Fruit fly (Drosophila melanogaster) whole organism, prepupa: ENCODE measurements around the gene brm.
A peak's percentile ranks its signal among the peaks of the same experiment; 100 is the strongest.

Experiments used
- Blimp-1 ChIP-seq: fragments of 200-800 bp; sonication (Bioruptor generic); optimal IDR thresholded peaks from 3 replicates; lab custom pipeline; 2017; ENCODE audit warnings: missing biosample characterization, missing genetic modification characterization, mild to moderate bottlenecking, moderate library complexity, missing genetic modification reagents
- CG10631 ChIP-seq: fragments of 200-800 bp; sonication (Bioruptor generic); optimal IDR thresholded peaks from 2 replicates; lab custom pipeline; 2016; ENCODE audit warnings: missing biosample characterization, missing genetic modification characterization
- CG11294 ChIP-seq: fragments of 200-800 bp; sonication (Bioruptor generic); IDR thresholded peaks from 2 replicates; pipeline ENCODE4 v1.3.6; 2022; ENCODE audit warnings: missing biosample characterization, missing genetic modification characterization
- CG11762 ChIP-seq: fragments of 200-800 bp; sonication (Bioruptor generic); optimal IDR thresholded peaks from 3 replicates; lab custom pipeline; 2016; ENCODE audit warnings: missing biosample characterization, missing genetic modification characterization; ENCODE audit not compliant: insufficient read depth
- CG15336 ChIP-seq: fragments of 200-800 bp; sonication (Bioruptor generic); IDR thresholded peaks from 2 replicates; pipeline ENCODE4 v1.3.6; 2022; ENCODE audit warnings: missing biosample characterization, missing genetic modification characterization
- CG1621 ChIP-seq: fragments of 200-800 bp; sonication (Bioruptor generic); optimal IDR thresholded peaks from 3 replicates; lab custom pipeline; 2018; ENCODE audit warnings: missing biosample characterization, mild to moderate bottlenecking, missing genetic modification characterization
- CG4318 ChIP-seq: fragments of 200-800 bp; sonication (Bioruptor generic); optimal IDR thresholded peaks from 3 replicates; lab custom pipeline; 2017; ENCODE audit warnings: missing biosample characterization, mild to moderate bottlenecking, missing genetic modification characterization
- CG6163 ChIP-seq: fragments of 200-800 bp; sonication (Bioruptor generic); IDR thresholded peaks from 3 replicates; pipeline ENCODE4 v1.3.6; 2022; ENCODE audit warnings: missing biosample characterization, missing genetic modification characterization
- CG6792 ChIP-seq: fragments of 200-800 bp; sonication (Bioruptor generic); optimal IDR thresholded peaks from 3 replicates; lab custom pipeline; 2016; ENCODE audit warnings: missing biosample characterization, missing genetic modification characterization
- CG8119 ChIP-seq: fragments of 200-800 bp; sonication (Bioruptor generic); IDR thresholded peaks from 3 replicates; pipeline ENCODE4 v1.3.6; 2022; ENCODE audit warnings: missing biosample characterization, missing genetic modification characterization
- CG8319 ChIP-seq: fragments of 200-800 bp; sonication (Bioruptor generic); optimal IDR thresholded peaks from 3 replicates; lab custom pipeline; 2016; ENCODE audit warnings: missing biosample characterization, missing genetic modification characterization
- CG8632 ChIP-seq: fragments of 200-800 bp; sonication (Bioruptor generic); optimal IDR thresholded peaks from 3 replicates; lab custom pipeline; 2016; ENCODE audit warnings: missing biosample characterization, missing genetic modification characterization
- Eip75B ChIP-seq: fragments of 200-800 bp; sonication (Bioruptor generic); optimal IDR thresholded peaks from 3 replicates; lab custom pipeline; 2016; ENCODE audit warnings: missing biosample characterization, missing genetic modification characterization
- Eip93F ChIP-seq: fragments of 200-800 bp; sonication (Bioruptor generic); optimal IDR thresholded peaks from 2 replicates; lab custom pipeline; 2016; ENCODE audit warnings: missing biosample characterization, mild to moderate bottlenecking, missing genetic modification characterization
- Ets21C ChIP-seq: fragments of 200-800 bp; sonication (Bioruptor generic); optimal IDR thresholded peaks from 3 replicates; lab custom pipeline; 2016; ENCODE audit warnings: missing biosample characterization, missing genetic modification characterization
- Ets96B ChIP-seq: fragments of 200-800 bp; optimal IDR thresholded peaks from 2 replicates; lab custom pipeline; 2019; ENCODE audit warnings: missing biosample characterization, mild to moderate bottlenecking, missing genetic modification characterization, moderate library complexity
- Gug ChIP-seq: fragments of 200-800 bp; sonication (Bioruptor generic); IDR thresholded peaks from 2 replicates; pipeline ENCODE4 v1.3.6; 2022; ENCODE audit warnings: missing biosample characterization, missing genetic modification characterization
- Met ChIP-seq: fragments of 200-800 bp; sonication (Bioruptor generic); optimal IDR thresholded peaks from 3 replicates; lab custom pipeline; 2016; ENCODE audit warnings: missing biosample characterization, missing genetic modification characterization
- OdsH ChIP-seq: fragments of 200-800 bp; sonication (Bioruptor generic); optimal IDR thresholded peaks from 3 replicates; lab custom pipeline; 2016; ENCODE audit warnings: missing biosample characterization, missing genetic modification characterization
- Smox ChIP-seq: fragments of 200-800 bp; sonication (Bioruptor generic); optimal IDR thresholded peaks from 3 replicates; lab custom pipeline; 2016; ENCODE audit warnings: missing biosample characterization, missing genetic modification characterization
- Sox15 ChIP-seq: fragments of 200-800 bp; sonication (Bioruptor generic); optimal IDR thresholded peaks from 3 replicates; lab custom pipeline; 2016; ENCODE audit warnings: missing biosample characterization, missing genetic modification characterization
- dac ChIP-seq: fragments of 200-800 bp; sonication (Bioruptor generic); optimal IDR thresholded peaks from 2 replicates; lab custom pipeline; 2017; ENCODE audit warnings: missing biosample characterization, mild to moderate bottlenecking, missing genetic modification characterization
- eg ChIP-seq: fragments of 200-800 bp; sonication (Bioruptor generic); IDR thresholded peaks from 3 replicates; pipeline ENCODE4 v1.3.6; 2022; ENCODE audit warnings: missing biosample characterization, missing genetic modification characterization
- esn ChIP-seq: fragments of 200-800 bp; sonication (Bioruptor generic); optimal IDR thresholded peaks from 2 replicates; lab custom pipeline; 2016; ENCODE audit warnings: missing biosample characterization, mild to moderate bottlenecking, missing genetic modification characterization, moderate library complexity
- fkh ChIP-seq: fragments of 200-800 bp; sonication (Bioruptor generic); optimal IDR thresholded peaks from 3 replicates; lab custom pipeline; 2017; ENCODE audit warnings: missing biosample characterization, mild to moderate bottlenecking, missing genetic modification characterization, moderate library complexity
- lz ChIP-seq: fragments of 200-800 bp; sonication (Bioruptor generic); optimal IDR thresholded peaks from 3 replicates; lab custom pipeline; 2016; ENCODE audit warnings: missing biosample characterization, missing genetic modification characterization
- net ChIP-seq: fragments of 200-800 bp; sonication (Bioruptor generic); optimal IDR thresholded peaks from 3 replicates; lab custom pipeline; 2016; ENCODE audit warnings: missing biosample characterization, missing genetic modification characterization
- pdm3 ChIP-seq: fragments of 200-800 bp; sonication (Bioruptor generic); optimal IDR thresholded peaks from 3 replicates; lab custom pipeline; 2016; ENCODE audit warnings: missing biosample characterization, missing genetic modification characterization
- spab ChIP-seq: fragments of 200-800 bp; sonication (Bioruptor generic); optimal IDR thresholded peaks from 2 replicates; lab custom pipeline; 2017; ENCODE audit warnings: missing biosample characterization, mild to moderate bottlenecking, missing genetic modification characterization, missing genetic modification reagents
- ss ChIP-seq, 2 experiments: fragments of 200-800 bp; sonication (Bioruptor generic); optimal IDR thresholded peaks; 2 replicates in 1 of 2; 3 replicates in 1 of 2; lab custom pipeline; 2017 to 2018; ENCODE audit warnings: mild to moderate bottlenecking in 2 of 2, missing biosample characterization in 2 of 2, missing genetic modification characterization in 2 of 2, moderate library complexity in 1 of 2
- svp ChIP-seq: fragments of 200-800 bp; sonication (Bioruptor generic); peaks from one replicate; lab custom pipeline; 2016; ENCODE audit warnings: missing biosample characterization, missing genetic modification characterization
- topi ChIP-seq: fragments of 200-800 bp; sonication (Bioruptor generic); optimal IDR thresholded peaks from 3 replicates; lab custom pipeline; 2016; ENCODE audit warnings: missing biosample characterization, missing genetic modification characterization
- vri ChIP-seq: fragments of 200-800 bp; sonication (Bioruptor generic); optimal IDR thresholded peaks from 3 replicates; lab custom pipeline; 2016; ENCODE audit warnings: missing biosample characterization, mild to moderate bottlenecking, missing genetic modification characterization

brm gene

dm6 chr3L:15987635-15988034 is 5.0 kb upstream of the brm start, which contains the start of gene PolD1:
TSS of gene PolD1 (minus strand) at chr3L:15987815.
- TF ChIP-seq CG8119 (no peak), Gug (GFP tag; lab: Robert Waterston, UW) (no peak), ss (GFP tag; optimal IDR thresholded peaks at IDR 0.05; lab: Kevin White, UChicago) (no peak), vri (no peak), CG15336 (GFP tag; lab: Robert Waterston, UW) (no peak), CG8319 (no peak), CG11294 (no peak), topi (GFP tag; lab: Kevin White, UChicago) (no peak), CG10631 (GFP tag; lab: Kevin White, UChicago) (no peak), eg (GFP tag; lab: Robert Waterston, UW) (no peak), CG11762 (no peak)

DNA sequence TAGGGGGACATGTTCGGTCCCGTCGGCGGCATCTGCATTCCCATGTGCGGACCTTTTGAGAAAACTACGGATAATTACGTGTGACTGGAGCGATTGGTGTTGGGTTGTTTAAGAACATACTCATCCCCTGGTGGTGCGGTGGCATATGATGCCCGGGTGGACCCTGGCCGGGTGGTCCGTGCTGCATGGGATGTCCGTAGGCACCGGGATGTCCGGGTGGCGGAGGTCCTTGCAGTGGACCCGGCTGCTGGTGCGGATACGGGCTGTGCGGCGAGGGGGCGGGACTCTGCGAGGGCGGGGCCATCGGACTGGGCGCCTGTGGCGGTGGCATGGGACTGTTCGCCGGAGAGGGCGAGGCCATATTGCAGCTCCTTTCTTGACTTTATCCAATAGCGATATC is 521 bp downstream of the brm start:
- TF ChIP-seq CG10631 (GFP tag; lab: Kevin White, UChicago): no peak
- TF ChIP-seq lz (GFP tag; lab: Kevin White, UChicago): no peak
- no peak for TF ChIP-seq dac
- TF ChIP-seq Blimp-1: no peak
- TF ChIP-seq CG6792 (GFP tag; lab: Kevin White, UChicago): no peak
- no peak for TF ChIP-seq Ets21C (GFP tag; lab: Kevin White, UChicago)
- TF ChIP-seq spab: no peak
- no peak for TF ChIP-seq OdsH (GFP tag; lab: Kevin White, UChicago)
- no peak for TF ChIP-seq CG11762
- TF ChIP-seq vri: no peak
- no peak for TF ChIP-seq Sox15 (GFP tag; lab: Kevin White, UChicago)
- TF ChIP-seq topi (GFP tag; lab: Kevin White, UChicago): no peak
- no peak for TF ChIP-seq CG11294
- no peak for TF ChIP-seq CG6163 (GFP tag; lab: Robert Waterston, UW)
- no peak for TF ChIP-seq Ets96B (tag; lab: Kevin White, UChicago)
- TF ChIP-seq CG8632 (GFP tag; lab: Kevin White, UChicago): no peak
- no peak for TF ChIP-seq Gug (GFP tag; lab: Robert Waterston, UW)
- no peak for TF ChIP-seq Eip93F (GFP tag; lab: Kevin White, UChicago)
- no peak for TF ChIP-seq CG8319
- no peak for TF ChIP-seq pdm3

DNA sequence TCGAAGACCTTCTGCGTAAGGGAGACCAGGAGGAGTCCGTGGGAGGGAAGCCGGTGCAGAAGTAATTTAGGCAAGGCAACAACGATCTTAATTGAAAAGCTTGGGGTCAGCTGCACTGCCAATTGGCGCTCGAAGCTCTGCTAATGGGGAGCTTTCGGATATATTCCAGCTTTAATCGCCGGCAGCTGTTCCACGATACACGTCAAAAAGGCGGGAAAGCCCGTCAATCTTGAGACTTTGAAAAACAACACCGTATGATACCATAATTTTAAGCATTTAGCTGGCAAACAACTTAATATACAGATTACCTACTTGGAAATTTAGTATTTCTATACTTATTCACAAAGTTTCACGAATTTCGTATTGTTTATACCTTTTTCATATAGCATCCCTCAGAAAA is 1.3 kb downstream of the brm start:
- TF ChIP-seq vri (peak; percentile 9), Eip93F (GFP tag; lab: Kevin White, UChicago) (no peak)
- TF ChIP-seq, all 60 proteins: peak for 1

dm6 chr3L:15979912-15980311 is 2.8 kb downstream of the brm start, which contains the start of gene CG17027:
TSS of gene CG17027 (plus strand) at chr3L:15980100.
- TF ChIP-seq fkh (GFP tag; lab: Kevin White, UChicago) (peak; percentile 51), CG1621 (tag; lab: Kevin White, UChicago) (no peak)

DNA sequence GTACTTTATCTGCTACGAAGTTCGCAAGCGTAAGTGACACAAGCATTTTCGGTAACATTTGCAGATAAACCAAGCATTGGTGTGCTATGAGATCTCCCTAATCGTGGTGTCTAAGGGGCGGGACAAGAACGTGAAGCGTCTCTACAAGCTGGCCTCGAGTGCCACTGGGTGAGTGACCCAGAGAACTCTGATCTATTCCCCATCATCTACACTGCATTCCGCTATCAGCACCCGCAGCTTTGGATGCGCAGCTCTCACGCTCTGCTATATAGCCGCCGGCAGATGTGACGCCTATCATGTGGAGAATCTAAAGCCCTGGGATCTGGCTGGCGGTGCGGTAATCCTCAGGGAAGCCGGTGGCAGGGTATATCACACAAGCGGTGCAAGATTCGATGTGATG is 3.4 kb downstream of the brm start:
- TF ChIP-seq net (GFP tag; lab: Kevin White, UChicago) (no peak), vri (peak; percentile 21), svp (peak; percentile 99)

DNA sequence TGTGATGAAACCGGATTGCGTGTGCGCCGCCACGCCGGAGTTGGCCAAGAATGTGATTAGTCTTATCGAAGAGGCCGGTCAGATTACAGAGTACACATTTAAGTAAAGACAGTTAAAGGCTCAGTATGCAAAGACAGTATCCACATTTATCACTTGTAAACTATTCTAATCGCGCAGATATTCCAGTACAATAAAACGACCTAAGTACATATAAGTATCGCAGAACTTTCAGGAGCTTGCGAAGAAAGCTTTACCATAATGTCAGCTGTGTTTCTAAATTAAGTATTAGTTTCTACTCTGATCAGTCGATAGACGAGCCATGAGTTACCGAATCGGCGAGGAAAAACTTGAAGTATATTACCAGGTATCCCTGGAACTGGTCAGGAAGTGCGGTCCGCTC is 4.4 kb downstream of the brm start, which contains the start of gene CG17028:
TSS of gene CG17028 (plus strand) at position 301 of the 400 bp plus-strand sequence.
- no peak for TF ChIP-seq esn
- TF ChIP-seq Met: no peak
- TF ChIP-seq Eip75B (GFP tag; lab: Kevin White, UChicago): no peak
- TF ChIP-seq CG4318: no peak
- TF ChIP-seq CG15336 (GFP tag; lab: Robert Waterston, UW): no peak
- TF ChIP-seq pdm3: no peak
- no peak for TF ChIP-seq Smox (GFP tag; lab: Kevin White, UChicago)
